Fruit fly (Drosophila melanogaster): ENCODE results near the gene sordd2.
"Not testable (repeated sequence)": the region's sequence is repeated elsewhere in the genome, so short reads cannot be mapped to it uniquely, and the experiment has no call there.

The sordd2 gene

DNA sequence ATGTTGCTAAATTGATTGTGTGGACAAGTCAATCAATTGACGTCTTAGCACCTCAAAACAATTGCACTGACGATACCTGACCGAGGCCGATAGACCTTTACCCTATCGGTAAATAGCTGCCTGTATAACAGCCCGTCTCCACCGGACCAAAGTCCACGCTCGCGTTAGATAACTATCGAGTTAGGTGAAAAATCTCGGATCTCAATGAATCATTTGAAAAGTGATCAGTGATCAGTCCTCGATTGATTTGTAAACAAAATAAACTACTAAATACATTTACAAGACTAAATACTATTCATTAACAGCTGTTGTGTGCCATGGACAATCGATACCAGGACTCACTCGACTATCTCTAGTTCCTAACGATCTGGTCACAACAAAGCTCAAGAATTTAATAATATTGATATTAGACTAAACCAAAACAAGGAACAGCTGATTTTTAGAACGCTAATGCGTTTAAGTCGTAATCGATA lies at the start of gene sordd2, which contains the start of gene CG15602:
Gene sordd2, minus strand, starts transcription at position 78 of the 473 bp plus-strand sequence.
Gene CG15602, plus strand, starts transcription at position 342 of the 473 bp plus-strand sequence.
- not testable (repeated sequence) for TF ChIP-seq CTCF, CG8478 (optimal IDR thresholded peaks at IDR 0.05)

DNA sequence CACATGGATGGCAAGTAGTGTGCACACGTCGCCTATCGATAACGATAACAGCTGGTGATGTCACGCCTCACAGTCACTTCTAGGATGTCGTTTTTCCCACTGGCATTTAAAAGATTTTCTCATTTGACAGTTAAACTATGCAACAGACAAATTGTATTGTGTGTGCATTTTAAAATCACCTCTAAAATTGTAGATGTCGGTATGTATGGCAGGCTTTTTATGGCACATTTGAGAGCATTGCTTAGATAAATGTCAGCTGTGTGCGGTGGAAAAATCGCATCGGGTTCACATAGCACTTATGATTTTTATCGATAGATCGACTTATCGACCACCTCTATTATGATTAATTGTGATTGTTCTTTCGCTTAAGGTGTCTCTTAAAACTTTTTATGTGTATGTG lies 45.2 kb upstream of the sordd2 start, which contains the start of the genes ArgRS and CG8578:
Gene ArgRS, minus strand, starts transcription at position 7 of the 400 bp plus-strand sequence.
Gene CG8578, plus strand, starts transcription at position 338 of the 400 bp plus-strand sequence.
- TF ChIP-seq CG8478 (optimal IDR thresholded peaks at IDR 0.05): no peak

DNA sequence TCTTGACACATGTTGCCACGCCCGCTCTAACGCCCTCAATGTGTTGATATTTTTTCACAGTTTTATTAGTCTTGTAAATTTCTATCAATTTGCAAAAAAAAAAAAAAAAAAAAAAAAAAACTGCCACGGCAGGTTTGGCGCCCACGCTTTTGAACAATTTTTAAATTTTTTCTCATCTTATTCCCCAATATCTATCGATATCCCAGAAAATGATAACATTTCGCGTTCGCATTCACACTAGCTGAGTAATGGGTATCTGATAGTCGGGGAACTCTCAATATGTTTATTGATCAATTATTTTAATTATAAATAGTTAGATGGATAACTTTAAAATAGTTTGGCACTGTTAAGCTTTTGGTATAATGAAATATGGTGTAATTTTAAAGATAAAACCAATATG lies 42.4 kb upstream of the sordd2 start:
- TF ChIP-seq CTCF (optimal IDR thresholded peaks at IDR 0.05): no peak
- TF ChIP-seq CG8478 (optimal IDR thresholded peaks at IDR 0.05): no peak

DNA sequence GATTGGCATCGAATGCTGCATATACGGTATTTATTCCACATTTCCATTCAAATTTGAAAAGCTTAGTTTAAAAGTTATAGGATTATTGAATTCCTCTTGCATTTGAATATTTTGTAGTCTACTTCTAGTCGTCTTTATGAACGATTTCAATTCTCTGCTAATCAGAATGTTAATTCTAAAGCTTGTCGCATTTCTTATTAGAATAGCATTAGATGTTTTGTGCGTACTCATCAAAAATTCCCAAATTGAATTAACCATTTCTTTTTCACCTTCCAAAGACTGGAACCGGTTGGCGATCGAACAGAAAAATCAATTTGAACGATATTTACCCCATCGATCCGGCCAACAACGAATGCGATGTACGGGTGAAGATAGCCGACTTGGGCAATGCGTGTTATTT lies 41.0 kb upstream of the sordd2 start:
- peak in 1 of 2 experiments; percentile 10 for TF ChIP-seq CTCF (optimal IDR thresholded peaks at IDR 0.05)
- no peak for TF ChIP-seq CG8478 (optimal IDR thresholded peaks at IDR 0.05)

DNA sequence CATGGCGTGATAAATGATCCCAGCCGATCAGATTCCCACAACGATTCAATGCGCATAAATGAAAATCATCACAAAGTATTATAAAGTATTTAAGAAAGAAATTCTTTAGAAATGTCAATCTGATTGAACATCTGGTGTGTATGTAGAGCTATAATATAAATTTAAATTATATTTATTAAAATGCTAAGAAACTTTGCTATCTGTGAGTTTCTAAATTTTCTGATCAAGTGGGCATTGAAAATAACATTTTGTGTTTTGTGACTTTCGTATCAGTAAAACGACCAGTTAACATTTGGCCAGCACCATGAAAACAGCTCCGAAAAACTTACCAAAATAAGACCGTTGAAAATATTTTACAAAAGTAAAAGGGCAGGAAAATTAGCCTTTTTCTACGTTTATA lies 38.6 kb upstream of the sordd2 start, which contains the start of gene CG8565:
Gene CG8565, plus strand, starts transcription at position 301 of the 400 bp plus-strand sequence.
- no peak for TF ChIP-seq CG8478 (optimal IDR thresholded peaks at IDR 0.05)
- no peak for TF ChIP-seq CTCF (optimal IDR thresholded peaks at IDR 0.05)

DNA sequence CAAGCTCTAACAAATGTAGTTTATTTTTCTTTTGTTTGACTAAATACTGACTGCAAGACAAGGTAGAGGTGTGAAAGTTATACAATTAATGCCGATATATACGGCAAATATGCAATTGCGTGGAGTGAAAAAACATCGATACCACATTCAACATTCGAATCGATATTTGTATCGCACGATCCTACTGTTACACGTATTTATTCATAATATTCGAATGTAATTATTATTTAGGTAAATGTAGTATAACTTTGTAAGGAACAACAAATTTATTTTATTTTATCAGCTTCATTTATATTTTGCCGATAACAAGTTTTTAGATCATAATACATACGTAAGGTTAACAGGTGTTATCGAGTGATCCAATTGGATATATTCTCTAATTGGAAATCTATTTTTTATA lies 36.4 kb upstream of the sordd2 start, which contains the start of gene Chc:
Gene Chc, minus strand, starts transcription at position 98 of the 400 bp plus-strand sequence.
- TF ChIP-seq CTCF (optimal IDR thresholded peaks at IDR 0.05): no peak
- TF ChIP-seq CG8478 (optimal IDR thresholded peaks at IDR 0.05): no peak

DNA sequence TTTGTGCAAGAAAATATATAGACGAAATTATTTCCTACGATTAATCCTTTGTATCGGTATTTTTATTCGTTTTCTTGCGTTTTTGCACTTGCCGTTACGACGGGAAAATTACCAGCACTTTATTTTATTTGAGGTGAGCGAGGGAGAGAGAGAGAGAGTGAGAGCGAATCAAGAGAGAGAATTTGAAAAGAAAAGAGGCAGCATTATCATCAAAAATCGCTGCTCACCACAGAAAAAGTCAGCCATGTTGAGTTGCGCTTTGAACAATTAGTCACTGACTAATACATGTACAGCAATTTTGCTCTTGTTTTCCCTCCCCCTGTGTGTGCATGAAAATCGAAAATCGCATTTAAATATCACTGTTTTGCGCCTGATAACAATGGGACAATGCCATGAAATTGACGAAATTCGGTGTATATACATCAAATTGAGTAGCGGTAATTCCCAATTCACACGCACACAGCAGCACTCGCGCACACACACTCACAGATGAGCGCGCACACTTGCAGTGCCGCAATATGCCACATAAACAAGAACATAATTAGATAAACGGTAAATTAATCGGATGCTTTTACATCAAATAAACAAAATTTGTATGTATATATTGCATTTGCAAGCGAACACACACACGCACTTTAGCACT lies 35.8 kb upstream of the sordd2 start:
- TF ChIP-seq CTCF (optimal IDR thresholded peaks at IDR 0.05) (no peak), CG8478 (optimal IDR thresholded peaks at IDR 0.05) (no peak)

DNA sequence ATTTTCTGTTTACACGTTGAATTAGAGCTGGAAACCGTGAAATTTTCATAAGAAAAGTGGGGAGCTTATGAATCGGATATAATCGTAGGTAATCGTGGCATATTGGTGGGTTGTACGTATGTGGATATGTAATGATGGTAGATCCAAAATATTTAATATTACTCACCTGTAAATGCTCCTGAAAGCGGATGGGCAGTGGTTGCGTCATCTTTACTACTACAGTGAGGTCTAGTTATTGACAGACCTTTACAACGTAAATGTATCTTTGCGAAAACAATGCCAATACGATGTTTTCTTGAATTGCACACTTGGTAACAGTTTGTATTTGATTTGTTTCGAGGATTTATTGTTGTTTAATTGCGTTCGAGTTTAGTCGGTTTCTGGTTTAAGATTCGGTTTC lies 35.0 kb upstream of the sordd2 start:
- TF ChIP-seq CTCF (optimal IDR thresholded peaks at IDR 0.05) (no peak), CG8478 (optimal IDR thresholded peaks at IDR 0.05) (no peak)

DNA sequence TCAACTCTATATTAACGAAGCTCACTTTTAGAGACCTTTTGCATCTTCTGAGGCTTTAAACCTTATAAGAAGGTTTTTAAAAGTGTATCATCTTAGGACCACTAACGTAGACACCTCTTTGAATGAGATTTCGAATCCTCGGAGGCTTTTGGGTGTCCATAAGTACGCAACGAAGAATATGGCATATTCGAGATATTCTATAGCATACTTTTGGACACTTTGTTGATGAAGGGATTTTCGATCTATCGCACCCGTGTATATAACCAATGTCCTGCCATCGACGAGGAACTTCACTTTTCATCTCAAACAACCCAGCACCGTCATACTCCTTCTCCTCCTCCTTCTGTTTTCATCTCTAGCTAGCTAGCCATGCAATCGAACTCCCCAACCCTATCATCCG lies 23.4 kb upstream of the sordd2 start:
- TF ChIP-seq CTCF (optimal IDR thresholded peaks at IDR 0.05): no peak
- no peak for TF ChIP-seq CG8478 (optimal IDR thresholded peaks at IDR 0.05)

DNA sequence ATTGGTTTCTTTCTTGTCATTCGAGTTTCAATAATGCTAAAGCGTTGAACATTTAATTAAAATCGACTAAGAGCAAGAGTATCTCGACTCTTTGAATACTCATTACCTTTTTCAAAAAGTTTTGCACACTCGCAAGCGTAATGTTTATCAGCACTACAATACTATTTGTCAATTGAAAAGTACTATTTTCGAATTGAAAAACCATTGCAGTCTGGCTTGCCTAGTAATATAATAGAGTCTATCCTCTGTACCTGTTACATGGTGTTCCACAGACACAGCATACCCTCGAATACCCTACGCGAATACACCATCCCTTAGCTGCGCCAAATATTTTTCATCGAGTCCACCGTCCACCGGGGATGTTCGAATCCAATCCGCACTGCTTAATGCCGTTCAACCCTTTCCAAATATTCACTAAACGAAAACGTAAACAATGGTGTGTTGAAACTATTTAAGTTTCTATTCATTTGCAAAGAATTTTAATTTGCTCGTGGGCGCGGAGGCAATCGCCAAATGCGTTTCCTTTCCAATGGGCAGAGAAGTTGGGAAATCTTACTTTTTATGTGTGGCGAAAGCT lies 19.7 kb upstream of the sordd2 start:
- TF ChIP-seq CG8478 (optimal IDR thresholded peaks at IDR 0.05) (no peak), CTCF (optimal IDR thresholded peaks at IDR 0.05) (no peak)

DNA sequence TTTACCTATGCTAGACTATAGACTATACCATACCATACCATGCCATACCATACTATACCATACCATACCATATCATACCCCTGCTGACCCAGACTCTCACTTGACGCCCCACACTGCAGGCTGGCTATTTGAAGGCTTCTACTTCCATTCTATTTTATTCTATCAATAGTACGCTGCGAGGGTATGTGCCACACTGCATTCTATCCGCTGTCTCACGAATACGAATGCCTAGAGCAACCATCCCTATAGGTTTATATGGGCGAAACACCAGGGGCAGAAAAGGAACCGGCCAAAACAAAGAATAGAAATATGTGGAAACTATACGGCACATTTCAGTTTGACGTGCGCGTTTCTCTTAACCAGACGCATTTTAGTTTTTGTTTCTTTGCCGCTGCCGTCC lies 18.9 kb upstream of the sordd2 start:
- no peak for TF ChIP-seq CG8478 (optimal IDR thresholded peaks at IDR 0.05)
- no peak for TF ChIP-seq CTCF (optimal IDR thresholded peaks at IDR 0.05)

DNA sequence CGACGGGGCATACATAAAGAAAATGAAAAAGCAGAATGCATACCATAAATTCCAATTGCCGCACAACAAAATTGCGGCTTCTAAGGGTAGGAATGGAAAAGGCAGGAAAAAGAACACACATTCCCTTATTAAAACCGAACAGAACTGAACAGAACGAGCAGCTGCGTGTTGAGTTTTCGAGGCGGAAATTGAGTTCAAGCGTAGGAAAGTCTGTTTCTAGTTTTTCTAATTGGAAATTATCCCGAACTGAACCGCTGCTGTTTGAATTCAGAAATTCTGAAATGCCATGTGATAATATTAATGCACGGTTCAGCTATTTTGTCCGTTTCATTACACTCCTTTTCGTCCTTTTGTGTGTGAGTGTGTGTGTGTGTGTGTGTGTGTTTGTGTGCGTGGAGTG lies 17.9 kb upstream of the sordd2 start:
- no peak for TF ChIP-seq CTCF (optimal IDR thresholded peaks at IDR 0.05)
- no peak for TF ChIP-seq CG8478 (optimal IDR thresholded peaks at IDR 0.05)

DNA sequence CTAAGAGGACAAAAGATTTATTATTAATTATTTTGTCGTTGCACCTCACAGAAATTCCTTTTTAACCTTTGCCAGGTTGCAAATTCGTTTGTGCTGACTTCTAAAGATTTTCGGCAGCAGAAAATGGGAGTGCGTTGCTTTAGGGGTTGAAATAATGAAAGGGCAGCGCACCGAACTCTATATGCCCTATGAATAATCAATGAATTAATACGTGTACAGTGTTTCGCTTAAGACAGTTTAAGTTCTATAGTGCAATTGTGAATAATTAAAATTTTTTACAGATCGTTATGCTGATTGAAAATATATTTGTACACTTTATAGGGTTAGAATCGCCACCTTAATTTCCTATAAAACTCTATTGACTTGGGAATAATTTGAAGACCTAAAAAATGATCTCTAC lies 17.2 kb upstream of the sordd2 start:
- no peak for TF ChIP-seq CG8478 (optimal IDR thresholded peaks at IDR 0.05)

DNA sequence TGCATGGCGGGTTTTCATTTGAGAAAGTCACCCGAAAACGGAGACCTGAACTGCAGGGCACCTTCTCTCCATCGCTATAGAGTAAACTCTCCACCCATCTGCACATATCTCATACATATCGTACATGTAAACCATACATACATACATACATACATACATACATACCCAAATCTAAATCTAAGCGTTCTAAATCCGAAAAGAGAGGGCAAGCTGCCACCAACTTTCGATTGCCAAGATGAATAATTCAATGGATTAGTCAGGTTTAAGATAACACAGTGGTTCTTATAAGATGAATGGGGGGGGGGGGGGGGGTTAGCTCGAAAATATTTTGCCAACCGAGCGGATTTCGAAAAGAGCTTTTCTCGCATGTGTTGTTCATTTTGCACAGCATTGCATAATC lies 15.5 kb upstream of the sordd2 start:
- TF ChIP-seq CG8478 (optimal IDR thresholded peaks at IDR 0.05) (no peak), CTCF (optimal IDR thresholded peaks at IDR 0.05) (no peak)

DNA sequence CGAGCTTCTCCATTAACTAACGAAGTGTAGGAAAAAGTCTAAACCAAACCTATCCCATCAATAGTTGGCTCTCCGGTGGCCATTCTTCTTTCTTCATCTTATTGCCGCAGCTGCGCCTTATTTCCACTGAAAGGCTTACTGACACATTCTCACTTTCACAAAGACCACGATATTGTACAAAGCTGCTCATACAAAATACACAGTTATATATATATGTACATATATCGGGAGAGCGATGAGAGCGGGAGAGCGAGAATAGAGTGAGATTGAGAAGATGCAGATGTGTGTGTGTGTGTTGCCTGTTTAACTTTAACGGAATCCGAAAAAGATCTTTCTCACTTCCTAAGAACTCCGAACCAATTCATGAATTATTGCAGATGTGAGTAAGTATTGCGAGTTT lies 14.3 kb upstream of the sordd2 start:
- TF ChIP-seq CG8478 (optimal IDR thresholded peaks at IDR 0.05) (no peak), CTCF (optimal IDR thresholded peaks at IDR 0.05) (no peak)

DNA sequence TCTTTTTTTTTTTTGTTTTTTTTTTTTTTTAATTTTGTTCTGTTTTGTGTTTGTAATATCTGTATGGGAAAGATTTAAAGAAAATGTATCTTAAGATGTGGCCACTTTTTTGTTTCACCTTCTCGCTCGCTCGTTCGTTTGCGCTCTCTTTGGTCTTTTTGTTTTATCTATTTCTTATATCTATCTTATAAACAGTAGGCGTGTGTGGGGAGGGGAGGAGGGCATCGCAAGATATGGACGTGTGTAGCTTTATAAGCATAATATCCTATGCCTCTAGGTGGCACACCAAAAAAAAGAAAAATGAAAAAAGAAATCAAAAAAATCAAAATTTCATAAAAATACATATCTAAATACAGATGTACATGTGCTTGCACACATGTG lies 13.6 kb upstream of the sordd2 start:
- no peak for TF ChIP-seq CG8478 (optimal IDR thresholded peaks at IDR 0.05)
- TF ChIP-seq CTCF (optimal IDR thresholded peaks at IDR 0.05): no peak

Measured in S2 (cell line).